Fruit fly (Drosophila melanogaster): ENCODE measurements around the gene CG14629.

CG14629 gene

dm6 chrX:1094364-1094763 is 43.0 kb downstream of the CG14629 start:
- TF ChIP-seq CG3726 (GFP tag; IDR thresholded peaks at IDR 0.05) (no peak), eyg (GFP tag; optimal IDR thresholded peaks at IDR 0.05) (no peak), tin (GFP tag; optimal IDR thresholded peaks at IDR 0.05) (no peak), CG8359 (GFP tag; optimal IDR thresholded peaks at IDR 0.05; ENCODE audit: borderline replicate concordance) (peak; percentile 97), CG1233 (GFP tag; optimal IDR thresholded peaks at IDR 0.05) (no peak), CG4730 (GFP tag; IDR thresholded peaks at IDR 0.05) (no peak), sd (tag; optimal IDR thresholded peaks at IDR 0.05) (peak; percentile 59), chinmo (GFP tag; IDR thresholded peaks at IDR 0.05; ENCODE audit: partially characterized antibody) (0 out of 4 replicates have a peak, but pooled peaks have one; percentile 73), cg (GFP tag; optimal IDR thresholded peaks at IDR 0.05) (peak; percentile 9), sna (GFP tag; IDR thresholded peaks at IDR 0.05; ENCODE audit: partially characterized antibody) (no peak)

DNA sequence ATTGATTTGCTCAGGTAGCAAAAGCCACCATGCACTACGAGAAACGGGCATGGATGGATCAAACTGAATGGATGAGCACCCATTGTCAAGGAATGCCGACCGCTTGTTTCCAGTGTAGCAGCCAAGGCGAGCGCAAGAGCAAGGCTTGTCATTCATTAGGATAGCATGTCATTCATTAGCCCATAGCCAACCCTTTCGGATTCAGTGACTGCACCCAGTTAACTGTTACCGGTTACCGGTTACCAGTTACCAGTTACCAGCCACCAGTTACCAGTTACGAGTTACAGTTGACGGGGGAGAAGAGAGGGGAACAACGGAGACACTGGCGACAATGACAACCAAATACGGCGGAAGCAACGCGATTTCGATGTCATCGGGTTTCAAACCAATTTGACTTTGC is 48.3 kb downstream of the CG14629 start:
- TF ChIP-seq CG34376 (GFP tag; optimal IDR thresholded peaks at IDR 0.05) (no peak), Awh (GFP tag; IDR thresholded peaks at IDR 0.05) (0 out of 2 replicates have a peak, but pooled peaks have one; percentile 15), CG15073 (GFP tag; optimal IDR thresholded peaks at IDR 0.05) (no peak), hbn (GFP tag; IDR thresholded peaks at IDR 0.05; ENCODE audit: partially characterized antibody) (no peak), twi (tag; optimal IDR thresholded peaks at IDR 0.05) (no peak), CG31441 (GFP tag; IDR thresholded peaks at IDR 0.05) (no peak), CHES-1-like (GFP tag; optimal IDR thresholded peaks at IDR 0.05) (no peak), Nf-YA (GFP tag; IDR thresholded peaks at IDR 0.05) (no peak), run (tag; optimal IDR thresholded peaks at IDR 0.05) (no peak), CG3407 (GFP tag; optimal IDR thresholded peaks at IDR 0.05) (no peak), Deaf1 (tag; optimal IDR thresholded peaks at IDR 0.05) (peak; percentile 7), crol (GFP tag; IDR thresholded peaks at IDR 0.05) (peak; percentile 22; the same call in 1 of the 2 replicates), CG4328 (GFP tag; optimal IDR thresholded peaks at IDR 0.05) (no peak), ftz-f1 (GFP tag; optimal IDR thresholded peaks at IDR 0.05) (no peak), odd (GFP tag; optimal IDR thresholded peaks at IDR 0.05) (no peak), Vsx1 (GFP tag; optimal IDR thresholded peaks at IDR 0.05) (no peak), CG15269 (tag; optimal IDR thresholded peaks at IDR 0.05) (peak; percentile 20), CG11093 (GFP tag; IDR thresholded peaks at IDR 0.05) (no peak), CG12236 (GFP tag; optimal IDR thresholded peaks at IDR 0.05) (no peak), sens (GFP tag) (peak; percentile 23), Scr (GFP tag; IDR thresholded peaks at IDR 0.05; ENCODE audit: partially characterized antibody) (no peak), tgo (GFP tag; IDR thresholded peaks at IDR 0.05) (no peak), CG10209 (GFP tag; optimal IDR thresholded peaks at IDR 0.05) (no peak), CG3995 (GFP tag; optimal IDR thresholded peaks at IDR 0.05) (peak; percentile 85), trh (GFP tag; optimal IDR thresholded peaks at IDR 0.05) (no peak), CG18599 (GFP tag; optimal IDR thresholded peaks at IDR 0.05) (no peak), zf30C (GFP tag; optimal IDR thresholded peaks at IDR 0.05) (peak; percentile 5), Eip74EF (GFP tag; optimal IDR thresholded peaks at IDR 0.05) (peak in 1 of 2 experiments; percentile 20), ci (GFP tag; IDR thresholded peaks at IDR 0.05) (no peak), bbx (GFP tag; IDR thresholded peaks at IDR 0.05; ENCODE audit: partially characterized antibody) (0 out of 2 replicates have a peak, but pooled peaks have one; percentile 18), Elba2 (GFP tag; optimal IDR thresholded peaks at IDR 0.05) (no peak), CG43689 (GFP tag; IDR thresholded peaks at IDR 0.05) (no peak), chinmo (GFP tag; IDR thresholded peaks at IDR 0.05; ENCODE audit: partially characterized antibody) (0 out of 4 replicates have a peak, but pooled peaks have one; percentile 66), CG6175 (GFP tag; IDR thresholded peaks at IDR 0.05) (0 out of 3 replicates have a peak, but pooled peaks have one; percentile 39), tup (GFP tag; optimal IDR thresholded peaks at IDR 0.05) (no peak), CG6689 (GFP tag; IDR thresholded peaks at IDR 0.05) (no peak), toy (GFP tag; IDR thresholded peaks at IDR 0.05) (no peak), CG17802 (tag; optimal IDR thresholded peaks at IDR 0.05) (no peak), Med (GFP tag) (peak; percentile 0), CG1529 (GFP tag; optimal IDR thresholded peaks at IDR 0.05) (no peak)

Measured in whole organism, embryonic.